Fruit fly (Drosophila melanogaster): ENCODE results near the gene Uba2.

DNA sequence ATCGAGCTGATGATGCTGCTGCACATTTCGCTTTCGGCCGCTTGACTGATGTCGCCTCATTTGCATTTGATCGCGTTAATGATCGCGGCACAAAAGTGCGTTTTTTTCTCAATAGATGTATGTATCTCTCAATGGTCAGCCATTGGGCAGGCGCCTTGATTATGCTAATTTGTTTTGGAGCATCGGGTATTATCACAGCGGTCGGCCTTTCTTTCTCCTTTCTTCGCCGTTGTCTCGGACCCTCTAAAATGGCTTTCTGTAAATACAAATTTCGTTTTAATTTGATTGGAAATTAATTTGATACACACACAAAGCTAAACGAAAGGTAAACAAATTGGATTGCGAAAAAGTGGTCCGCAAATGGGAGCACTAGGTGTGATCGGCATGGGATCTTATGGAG is 27.7 kb upstream of the Uba2 start:
- no peak for TF ChIP-seq EcR (GFP tag; optimal IDR thresholded peaks at IDR 0.05)
- no peak for TF ChIP-seq Dll (optimal IDR thresholded peaks at IDR 0.05)
- TF ChIP-seq usp (GFP tag; optimal IDR thresholded peaks at IDR 0.05): no peak
- no peak for TF ChIP-seq CG8478 (optimal IDR thresholded peaks at IDR 0.05)
